Worm (Caenorhabditis elegans): ENCODE results near the gene frpr-5.

The frpr-5 gene

ce11 chrV:13563841-13564240 lies 27.9 kb upstream of the frpr-5 start, which contains the start of gene grl-17:
Gene grl-17, minus strand, starts transcription at chrV:13563941.
- TF ChIP-seq unc-130 (tag; optimal IDR thresholded peaks at IDR 0.05) (no peak), ceh-90 (tag; optimal IDR thresholded peaks at IDR 0.05) (no peak), blmp-1 (tag; optimal IDR thresholded peaks at IDR 0.05) (peak; percentile 48), nhr-28 (tag; optimal IDR thresholded peaks at IDR 0.05) (no peak)

DNA sequence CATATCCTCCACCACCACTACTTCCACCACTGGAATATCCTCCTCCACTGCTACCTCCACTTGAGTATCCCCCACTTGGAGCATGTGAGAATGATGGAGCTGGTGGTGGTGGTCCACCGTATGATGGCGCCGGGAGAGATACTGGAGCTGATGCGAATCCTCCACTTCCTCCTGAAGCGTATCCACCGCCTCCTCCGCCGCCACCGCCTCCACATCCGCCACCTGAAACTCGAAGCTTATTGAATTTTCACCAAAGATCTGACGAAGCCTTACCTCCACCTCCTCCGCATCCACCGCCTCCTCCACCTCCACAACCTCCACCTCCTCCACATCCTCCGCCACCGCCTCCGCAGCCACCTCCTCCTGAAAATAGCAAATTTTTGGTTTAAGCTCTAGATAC lies 26.8 kb upstream of the frpr-5 start:
- TF ChIP-seq vab-15 (tag; optimal IDR thresholded peaks at IDR 0.05), result no peak
- TF ChIP-seq efl-1 (optimal IDR thresholded peaks at IDR 0.05), result no peak
- peak in 1 of 2 experiments; percentile 36 for TF ChIP-seq efl-1 (GFP tag; optimal IDR thresholded peaks at IDR 0.05 in 1 of 2)

ce11 chrV:13559978-13560377 lies 24.1 kb upstream of the frpr-5 start, which contains the start of gene C56A3.8:
Gene C56A3.8, plus strand, starts transcription at chrV:13560278.
- TF ChIP-seq aly-2 (tag; optimal IDR thresholded peaks at IDR 0.05) (no peak), ceh-90 (tag; optimal IDR thresholded peaks at IDR 0.05) (no peak), pag-3 (tag; optimal IDR thresholded peaks at IDR 0.05; ENCODE audit: borderline replicate concordance, insufficient read depth) (no peak), jun-1 (tag; optimal IDR thresholded peaks at IDR 0.05) (no peak), xbp-1 (tag; optimal IDR thresholded peaks at IDR 0.05) (no peak), lir-3 (tag; optimal IDR thresholded peaks at IDR 0.05; ENCODE audit: poor library complexity) (no peak), nhr-85 (tag) (no peak), lin-14 (GFP tag; optimal IDR thresholded peaks at IDR 0.05) (no peak), mep-1 (tag; optimal IDR thresholded peaks at IDR 0.05) (no peak)

DNA sequence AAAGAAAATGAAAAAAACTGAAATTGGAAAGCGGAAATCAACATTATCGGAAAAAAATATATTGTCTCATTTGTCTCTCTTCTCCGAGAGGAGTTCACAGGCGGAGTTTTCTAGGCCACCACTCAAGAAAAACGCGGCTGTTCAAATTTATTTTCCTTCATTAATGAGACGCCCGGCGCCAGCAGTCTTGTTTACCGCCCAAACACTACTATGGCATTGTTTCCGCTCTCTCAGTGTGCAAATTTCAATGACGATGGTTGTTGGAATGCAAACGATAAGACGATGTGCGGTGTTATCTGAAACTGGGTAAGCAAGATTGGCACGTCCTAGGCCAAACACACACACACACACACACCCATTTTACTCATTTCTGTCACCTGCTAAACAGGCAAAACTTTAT lies 20.8 kb upstream of the frpr-5 start, which contains the start of gene cav-2:
Gene cav-2, plus strand, starts transcription at position 359 of the 400 bp plus-strand sequence.
- peak; percentile 86 for TF ChIP-seq pqm-1 (tag; optimal IDR thresholded peaks at IDR 0.05)
- no peak for TF ChIP-seq ama-1 (optimal IDR thresholded peaks at IDR 0.05)
- TF ChIP-seq ceh-82 (tag; optimal IDR thresholded peaks at IDR 0.05), result peak; percentile 67 to 79 (median 76)
- peak; percentile 60 for TF ChIP-seq unc-130 (tag; optimal IDR thresholded peaks at IDR 0.05)
- peak; percentile 33 for TF ChIP-seq hlh-17 (GFP tag; optimal IDR thresholded peaks at IDR 0.05; ENCODE audit: borderline replicate concordance)
- TF ChIP-seq fkh-4 (tag; optimal IDR thresholded peaks at IDR 0.05; ENCODE audit: borderline replicate concordance), result peak; percentile 98
- TF ChIP-seq nhr-11 (tag; optimal IDR thresholded peaks at IDR 0.05), result peak; percentile 50
- peak; percentile 86 for TF ChIP-seq swsn-7 (tag; optimal IDR thresholded peaks at IDR 0.05)
- no peak for TF ChIP-seq ztf-4 (tag; optimal IDR thresholded peaks at IDR 0.05)
- TF ChIP-seq dpl-1 (GFP tag; optimal IDR thresholded peaks at IDR 0.05), result peak; percentile 92 to 99 (median 96)
- TF ChIP-seq pax-3 (tag; optimal IDR thresholded peaks at IDR 0.05), result peak; percentile 99
- TF ChIP-seq hpl-2 (GFP tag; optimal IDR thresholded peaks at IDR 0.05), result no peak
- TF ChIP-seq snu-23 (GFP tag; optimal IDR thresholded peaks at IDR 0.05), result peak; percentile 87
- TF ChIP-seq egl-27 (tag; optimal IDR thresholded peaks at IDR 0.05), result no peak
- TF ChIP-seq Y116A8C.19 (tag; optimal IDR thresholded peaks at IDR 0.05; ENCODE audit: borderline replicate concordance), result peak; percentile 66
- peak; percentile 92 for TF ChIP-seq tbx-2 (tag; optimal IDR thresholded peaks at IDR 0.05)
- peak; percentile 42 for TF ChIP-seq skn-1 (tag; optimal IDR thresholded peaks at IDR 0.05)
- peak; percentile 68 for TF ChIP-seq mep-1 (tag; optimal IDR thresholded peaks at IDR 0.05)
- TF ChIP-seq mab-9 (GFP tag; IDR thresholded peaks at IDR 0.05), result peak; percentile 86
- peak; percentile 96 for TF ChIP-seq dsc-1 (tag; optimal IDR thresholded peaks at IDR 0.05)
- no peak for TF ChIP-seq aha-1 (tag; optimal IDR thresholded peaks at IDR 0.05)
- peak; percentile 72 for TF ChIP-seq fos-1 (tag; optimal IDR thresholded peaks at IDR 0.05)
- peak in 2 of 6 experiments; percentile 38 to 78 for TF ChIP-seq elt-3 (tag; optimal IDR thresholded peaks at IDR 0.05)
- TF ChIP-seq sup-37 (GFP tag; optimal IDR thresholded peaks at IDR 0.05), result peak; percentile 28
- no peak for TF ChIP-seq tlp-1 (tag; optimal IDR thresholded peaks at IDR 0.05)
- 0 out of 2 replicates have a peak, but pooled peaks have one; percentile 29 for TF ChIP-seq ceh-88 (GFP tag; IDR thresholded peaks at IDR 0.05)
- TF ChIP-seq efl-3 (GFP tag; optimal IDR thresholded peaks at IDR 0.05), result peak; percentile 61
- TF ChIP-seq nhr-20 (tag; optimal IDR thresholded peaks at IDR 0.05), result peak; percentile 91
- no peak for TF ChIP-seq nhr-12 (tag; optimal IDR thresholded peaks at IDR 0.05)
- peak; percentile 74 for TF ChIP-seq C04F5.9 (tag; optimal IDR thresholded peaks at IDR 0.05)
- TF ChIP-seq rnt-1 (tag; optimal IDR thresholded peaks at IDR 0.05), result peak; percentile 99
- TF ChIP-seq unc-62 (GFP tag; optimal IDR thresholded peaks at IDR 0.05), result no peak
- TF ChIP-seq xbp-1 (tag; optimal IDR thresholded peaks at IDR 0.05), result peak; percentile 88
- peak; percentile 65 for TF ChIP-seq lin-13 (GFP tag; optimal IDR thresholded peaks at IDR 0.05)
- TF ChIP-seq egl-13 (tag; optimal IDR thresholded peaks at IDR 0.05), result peak; percentile 94
- peak; percentile 96 for TF ChIP-seq nhr-85 (tag)
